Fruit fly (Drosophila melanogaster) whole organism, embryonic: ENCODE measurements around the gene Ctu2.

Source experiments
- Atf3 ChIP-seq: fragments of 200-800 bp; sonication (Bioruptor generic); optimal IDR thresholded peaks from 3 replicates; lab custom pipeline; 2016; ENCODE audit warnings: missing biosample characterization, missing genetic modification characterization
- CG11504 ChIP-seq: fragments of 200-800 bp; sonication (Bioruptor generic); optimal IDR thresholded peaks from 3 replicates; lab custom pipeline; 2019; ENCODE audit warnings: missing biosample characterization, mild to moderate bottlenecking, missing genetic modification characterization, moderate library complexity
- CG11723 ChIP-seq: fragments of 200-800 bp; sonication (Bioruptor generic); optimal IDR thresholded peaks from 2 replicates; lab custom pipeline; 2017; ENCODE audit warnings: missing biosample characterization, mild to moderate bottlenecking, missing genetic modification characterization
- CG13123 ChIP-seq: fragments of 200-800 bp; sonication (Bioruptor generic); optimal IDR thresholded peaks from 2 replicates; lab custom pipeline; 2016; ENCODE audit warnings: missing biosample characterization, missing genetic modification characterization
- CG15073 ChIP-seq: fragments of 200-800 bp; sonication (Bioruptor generic); optimal IDR thresholded peaks from 2 replicates; lab custom pipeline; 2016; ENCODE audit warnings: missing biosample characterization, missing genetic modification characterization
- CG17359 ChIP-seq: fragments of 200-800 bp; sonication (Bioruptor generic); optimal IDR thresholded peaks from 3 replicates; lab custom pipeline; 2018; ENCODE audit warnings: missing biosample characterization, mild to moderate bottlenecking, missing genetic modification characterization, moderate library complexity
- CG17802 ChIP-seq: fragments of 200-800 bp; sonication (Bioruptor generic); optimal IDR thresholded peaks from 2 replicates; lab custom pipeline; 2018; ENCODE audit warnings: missing biosample characterization, mild to moderate bottlenecking, missing genetic modification characterization, moderate library complexity
- CG18619 ChIP-seq: fragments of 200-800 bp; sonication (Bioruptor generic); optimal IDR thresholded peaks from 3 replicates; lab custom pipeline; 2017; ENCODE audit warnings: missing biosample characterization, mild to moderate bottlenecking, missing genetic modification characterization
- CG18764 ChIP-seq: fragments of 200-800 bp; sonication (Bioruptor generic); optimal IDR thresholded peaks from 3 replicates; lab custom pipeline; 2016; ENCODE audit warnings: missing biosample characterization, missing genetic modification characterization
- CG32532 ChIP-seq: fragments of 200-800 bp; sonication (Bioruptor generic); IDR thresholded peaks from 2 replicates; pipeline ENCODE4 v1.3.6; 2022; ENCODE audit warnings: missing biosample characterization, missing genetic modification characterization
- CG32767 ChIP-seq: fragments of 200-800 bp; sonication (Bioruptor generic); IDR thresholded peaks from 2 replicates; pipeline ENCODE4 v1.3.6; 2022; ENCODE audit warnings: missing biosample characterization, missing genetic modification characterization
- CG4282 ChIP-seq: fragments of 200-800 bp; sonication (Bioruptor generic); optimal IDR thresholded peaks from 2 replicates; lab custom pipeline; 2016; ENCODE audit warnings: missing biosample characterization, missing genetic modification characterization
- CG4730 ChIP-seq: fragments of 200-800 bp; sonication (Bioruptor generic); IDR thresholded peaks from 2 replicates; pipeline ENCODE4 v1.3.6; 2022; ENCODE audit warnings: missing biosample characterization, missing genetic modification characterization
- CG7357 ChIP-seq: fragments of 200-800 bp; sonication (Bioruptor generic); IDR thresholded peaks from 3 replicates; pipeline ENCODE4 v1.3.6; 2022; ENCODE audit warnings: missing biosample characterization, missing genetic modification characterization
- CG7786 ChIP-seq: fragments of 200-800 bp; sonication (Bioruptor generic); optimal IDR thresholded peaks from 2 replicates; lab custom pipeline; 2016; ENCODE audit warnings: missing biosample characterization, missing genetic modification characterization
- CG8388 ChIP-seq: fragments of 200-800 bp; sonication (Bioruptor generic); optimal IDR thresholded peaks from 2 replicates; lab custom pipeline; 2019; ENCODE audit warnings: missing biosample characterization, mild to moderate bottlenecking, missing genetic modification characterization, moderate library complexity
- CG8924 ChIP-seq: fragments of 200-800 bp; optimal IDR thresholded peaks from 3 replicates; lab custom pipeline; 2019; ENCODE audit warnings: missing biosample characterization, mild to moderate bottlenecking, missing genetic modification characterization, moderate library complexity
- CG9727 ChIP-seq: fragments of 200-800 bp; sonication (Bioruptor generic); optimal IDR thresholded peaks from 3 replicates; lab custom pipeline; 2017; ENCODE audit warnings: missing biosample characterization, mild to moderate bottlenecking, missing genetic modification characterization
- CG9932 ChIP-seq: fragments of 200-800 bp; sonication (Bioruptor generic); IDR thresholded peaks from 2 replicates; pipeline ENCODE4 v1.3.6; 2022; ENCODE audit warnings: missing biosample characterization, missing genetic modification characterization
- CrebB ChIP-seq: fragments of 200-800 bp; sonication (Bioruptor generic); optimal IDR thresholded peaks from 3 replicates; lab custom pipeline; 2018; ENCODE audit warnings: missing biosample characterization, mild to moderate bottlenecking, missing genetic modification characterization
- ERR ChIP-seq: fragments of 200-800 bp; sonication (Bioruptor generic); optimal IDR thresholded peaks from 2 replicates; lab custom pipeline; 2016; ENCODE audit warnings: missing biosample characterization, missing genetic modification characterization
- Elba2 ChIP-seq: fragments of 200-800 bp; sonication (Bioruptor generic); optimal IDR thresholded peaks from 3 replicates; lab custom pipeline; 2016; ENCODE audit warnings: missing biosample characterization, missing genetic modification characterization
- Hr3 ChIP-seq: fragments of 200-800 bp; sonication (Bioruptor generic); optimal IDR thresholded peaks from 3 replicates; lab custom pipeline; 2016; ENCODE audit warnings: missing biosample characterization, missing genetic modification characterization
- MBD-R2 ChIP-seq: fragments of 200-800 bp; sonication (Bioruptor generic); IDR thresholded peaks from 2 replicates; pipeline ENCODE4 v1.3.6; 2022; ENCODE audit warnings: missing biosample characterization, missing genetic modification characterization
- Neu2 ChIP-seq: fragments of 200-800 bp; sonication (Bioruptor generic); optimal IDR thresholded peaks from 3 replicates; lab custom pipeline; 2016; ENCODE audit warnings: missing biosample characterization, missing genetic modification characterization, borderline replicate concordance
- Ptx1 ChIP-seq: fragments of 200-800 bp; sonication (Bioruptor generic); IDR thresholded peaks from 2 replicates; pipeline ENCODE4 v1.3.6; 2022; ENCODE audit warnings: missing biosample characterization, missing genetic modification characterization
- Rfx ChIP-seq: fragments of 200-800 bp; sonication (Bioruptor generic); IDR thresholded peaks from 2 replicates; pipeline ENCODE4 v1.3.6; 2022; ENCODE audit warnings: missing biosample characterization, missing genetic modification characterization
- Xbp1 ChIP-seq: fragments of 200-800 bp; sonication (Bioruptor generic); optimal IDR thresholded peaks from 3 replicates; lab custom pipeline; 2016; ENCODE audit warnings: missing biosample characterization, mild to moderate bottlenecking, missing genetic modification characterization
- amos ChIP-seq: fragments of 200-800 bp; sonication (Bioruptor generic); IDR thresholded peaks from 2 replicates; pipeline ENCODE4 v1.3.6; 2022; ENCODE audit warnings: missing biosample characterization, missing genetic modification characterization; ENCODE audit not compliant: partially characterized antibody
- ara ChIP-seq: fragments of 200-800 bp; sonication (Bioruptor generic); IDR thresholded peaks from 2 replicates; pipeline ENCODE4 v1.3.6; 2022; ENCODE audit warnings: missing biosample characterization, missing genetic modification characterization
- az2 ChIP-seq: fragments of 200-800 bp; sonication (Bioruptor generic); optimal IDR thresholded peaks from 3 replicates; lab custom pipeline; 2016; ENCODE audit warnings: missing biosample characterization, missing genetic modification characterization
- bab2 ChIP-seq: fragments of 200-800 bp; sonication (Bioruptor generic); optimal IDR thresholded peaks from 2 replicates; lab custom pipeline; 2016; ENCODE audit warnings: missing biosample characterization, missing genetic modification characterization
- bcd ChIP-seq: fragments of 200-800 bp; sonication (Bioruptor generic); optimal IDR thresholded peaks from 2 replicates; lab custom pipeline; 2017; ENCODE audit warnings: missing biosample characterization, mild to moderate bottlenecking, missing genetic modification characterization
- chinmo ChIP-seq: fragments of 200-800 bp; sonication (Bioruptor generic); IDR thresholded peaks from 4 replicates; pipeline ENCODE4 v1.3.6; 2022; ENCODE audit warnings: missing biosample characterization, missing genetic modification characterization; ENCODE audit not compliant: partially characterized antibody
- croc ChIP-seq: fragments of 200-800 bp; sonication (Bioruptor generic); conservative IDR thresholded peaks from 3 replicates; pipeline ENCODE4 v1.3.6; 2022; ENCODE audit warnings: missing biosample characterization, missing genetic modification characterization
- danr ChIP-seq: fragments of 200-800 bp; sonication (Bioruptor generic); IDR thresholded peaks from 2 replicates; pipeline ENCODE4 v1.3.6; 2022; ENCODE audit warnings: missing biosample characterization, missing genetic modification characterization
- dmrt11E ChIP-seq: fragments of 200-800 bp; sonication (Bioruptor generic); optimal IDR thresholded peaks from 3 replicates; lab custom pipeline; 2018; ENCODE audit warnings: missing biosample characterization, mild to moderate bottlenecking, missing genetic modification characterization, moderate library complexity
- esg ChIP-seq: fragments of 200-800 bp; sonication (Bioruptor generic); conservative IDR thresholded peaks from 2 replicates; pipeline ENCODE4 v1.3.6; 2022; ENCODE audit warnings: missing biosample characterization, missing genetic modification characterization
- fd96Cb ChIP-seq: fragments of 200-800 bp; sonication (Bioruptor generic); optimal IDR thresholded peaks from 2 replicates; lab custom pipeline; 2018; ENCODE audit warnings: missing biosample characterization, mild to moderate bottlenecking, missing genetic modification characterization, moderate library complexity
- gsb-n ChIP-seq: fragments of 200-800 bp; sonication (Bioruptor generic); optimal IDR thresholded peaks from 3 replicates; lab custom pipeline; 2018; ENCODE audit warnings: missing biosample characterization, mild to moderate bottlenecking, missing genetic modification characterization
- her ChIP-seq: fragments of 200-800 bp; sonication (Bioruptor generic); optimal IDR thresholded peaks from 2 replicates; lab custom pipeline; 2016; ENCODE audit warnings: missing biosample characterization, missing genetic modification characterization
- lola ChIP-seq, 3 experiments: fragments of >200 bp in 2 of 3; fragments of 200-800 bp in 1 of 3; sonication (Bioruptor generic) in 1 of 3; optimal IDR thresholded peaks; 2 replicates each; lab custom pipeline; 2017 to 2019; ENCODE audit warnings: missing biosample characterization in 3 of 3, missing genetic modification characterization in 3 of 3, mild to moderate bottlenecking in 1 of 3, moderate library complexity in 1 of 3
- pan ChIP-seq, 4 experiments: fragments of >200 bp in 3 of 4; fragments of 200-800 bp in 1 of 4; sonication (Bioruptor generic) in 1 of 4; optimal IDR thresholded peaks in 3 of 4; IDR thresholded peaks in 1 of 4; 2 replicates each; pipeline versions ENCODE4 v1.3.6 to Lab custom; 2017 to 2022; ENCODE audit warnings: missing biosample characterization in 2 of 4, missing genetic modification characterization in 2 of 4, mixed read lengths in 1 of 4
- pzg ChIP-seq: fragments of 200-800 bp; sonication (Bioruptor generic); optimal IDR thresholded peaks from 3 replicates; lab custom pipeline; 2018; ENCODE audit warnings: missing biosample characterization, mild to moderate bottlenecking, missing genetic modification characterization, moderate library complexity
- slbo ChIP-seq: fragments of 200-800 bp; sonication (Bioruptor generic); IDR thresholded peaks from 2 replicates; pipeline ENCODE4 v1.3.6; 2022; ENCODE audit warnings: missing biosample characterization, missing genetic modification characterization
- slou ChIP-seq: fragments of 200-800 bp; sonication (Bioruptor generic); optimal IDR thresholded peaks from 3 replicates; lab custom pipeline; 2016; ENCODE audit warnings: missing biosample characterization, missing genetic modification characterization
- sug ChIP-seq: fragments of 200-800 bp; optimal IDR thresholded peaks from 2 replicates; lab custom pipeline; 2019; ENCODE audit warnings: missing biosample characterization, mild to moderate bottlenecking, missing genetic modification characterization, moderate library complexity
- tio ChIP-seq: fragments of 200-800 bp; sonication (Bioruptor generic); optimal IDR thresholded peaks from 2 replicates; lab custom pipeline; 2017; ENCODE audit warnings: missing biosample characterization, missing genetic modification characterization, inconsistent platforms
- wek ChIP-seq: fragments of 200-800 bp; sonication (Bioruptor generic); optimal IDR thresholded peaks from 3 replicates; lab custom pipeline; 2018; ENCODE audit warnings: missing biosample characterization, mild to moderate bottlenecking, missing genetic modification characterization, moderate library complexity

The Ctu2 gene

dm6 chr2L:19517154-19517814 is 24.2 kb upstream of the Ctu2 start, which contains the start of gene Hasp (continued):
- TF ChIP-seq az2 (GFP tag; lab: Kevin White, UChicago) = peak; percentile 64
- TF ChIP-seq slbo (GFP tag; lab: Robert Waterston, UW) = peak; percentile 59
- no peak for TF ChIP-seq CG7357 (GFP tag; lab: Robert Waterston, UW)
- TF ChIP-seq fd96Cb = peak; percentile 69
- no peak for TF ChIP-seq wek (GFP tag; lab: Kevin White, UChicago)
- 0 out of 2 replicates have a peak, but pooled peaks have one; percentile 23 for TF ChIP-seq CG32767 (GFP tag; lab: Robert Waterston, UW)
- no peak for TF ChIP-seq gsb-n (tag; lab: Kevin White, UChicago)
- no peak for TF ChIP-seq bab2 (GFP tag; lab: Kevin White, UChicago)
- peak; percentile 53 for TF ChIP-seq bcd (GFP tag; lab: Kevin White, UChicago)
- TF ChIP-seq ara (GFP tag; lab: Robert Waterston, UW) = peak; percentile 44; the same call in 1 of the 2 replicates
- TF ChIP-seq CG9727 (GFP tag; lab: Kevin White, UChicago) = peak; percentile 61
- peak; percentile 64 for TF ChIP-seq CG11504 (tag; lab: Kevin White, UChicago)
- peak; percentile 6 for TF ChIP-seq Hr3
- peak; percentile 53; the same call in 1 of the 2 replicates for TF ChIP-seq amos
- peak; percentile 39; the same call in 1 of the 2 replicates for TF ChIP-seq MBD-R2 (GFP tag; lab: Robert Waterston, UW)
- peak; percentile 70 for TF ChIP-seq CG17359 (tag; lab: Kevin White, UChicago)
- peak in 1 of 3 experiments; percentile 38 for TF ChIP-seq lola (GFP tag; optimal IDR thresholded peaks at IDR 0.05; lab: Kevin White, UChicago)
- TF ChIP-seq CG4730 (GFP tag; lab: Robert Waterston, UW) = no peak
- TF ChIP-seq dmrt11E (tag; lab: Kevin White, UChicago) = no peak
- peak; percentile 67 for TF ChIP-seq Rfx (GFP tag; lab: Robert Waterston, UW)
- no peak for TF ChIP-seq tio
- peak; percentile 9 for TF ChIP-seq CG8924 (tag; lab: Kevin White, UChicago)
- TF ChIP-seq Neu2 (GFP tag; lab: Kevin White, UChicago) = no peak
- peak; percentile 51 for TF ChIP-seq Ptx1 (GFP tag; lab: Robert Waterston, UW)
- no peak for TF ChIP-seq CG4282 (GFP tag; lab: Kevin White, UChicago)
- TF ChIP-seq Xbp1 (GFP tag; lab: Kevin White, UChicago) = peak; percentile 52
- TF ChIP-seq CG8388 (GFP tag; lab: Kevin White, UChicago) = peak; percentile 59
- TF ChIP-seq CG32532 (GFP tag; lab: Robert Waterston, UW) = peak; percentile 75
- TF ChIP-seq CG18619 (GFP tag; lab: Kevin White, UChicago) = peak; percentile 29
- no peak for TF ChIP-seq CG17802 (tag; lab: Kevin White, UChicago)
- no peak for TF ChIP-seq CG7786 (GFP tag; lab: Kevin White, UChicago)
- TF ChIP-seq sug = peak; percentile 42
- TF ChIP-seq CG11723 (GFP tag; lab: Kevin White, UChicago) = peak; percentile 13
- no peak for TF ChIP-seq her (GFP tag; lab: Kevin White, UChicago)
- TF ChIP-seq Elba2 = no peak
- no peak for TF ChIP-seq CG18764
- TF ChIP-seq Atf3 (GFP tag; lab: Kevin White, UChicago) = no peak
- TF ChIP-seq CG15073 (GFP tag; lab: Kevin White, UChicago) = no peak
- no peak for TF ChIP-seq CG13123 (GFP tag; lab: Kevin White, UChicago)
- TF ChIP-seq slou (GFP tag; lab: Kevin White, UChicago) = peak; percentile 40
- TF ChIP-seq pan (optimal IDR thresholded peaks at IDR 0.05; lab: Kevin White, UChicago) = no peak
- TF ChIP-seq pan (GFP tag; optimal IDR thresholded peaks at IDR 0.05 in 1 of 2, IDR thresholded peaks at IDR 0.05 in 1 of 2) = peak in 1 of 2 experiments; percentile 65
- peak; percentile 72; the same call in 1 of the 4 replicates for TF ChIP-seq chinmo (GFP tag; lab: Robert Waterston, UW)
- TF ChIP-seq pzg (GFP tag; lab: Kevin White, UChicago) = peak; percentile 16
- no peak for TF ChIP-seq croc (GFP tag; lab: Robert Waterston, UW)
- TF ChIP-seq ERR (GFP tag; lab: Kevin White, UChicago) = no peak
- no peak for TF ChIP-seq danr (GFP tag; lab: Robert Waterston, UW)
- peak; percentile 54 for TF ChIP-seq CG9932 (GFP tag; lab: Robert Waterston, UW)
- TF ChIP-seq esg (GFP tag; lab: Robert Waterston, UW) = peak; percentile 56
- no peak for TF ChIP-seq CrebB (tag; lab: Kevin White, UChicago)
